Worm (Caenorhabditis elegans): ENCODE measurements around the gene Y38H8A.4.

Gene Y38H8A.4

ce11 chrIV:13502806-13503363 lies 30.7 kb upstream of the Y38H8A.4 start, which contains the start of gene tbc-9:
tbc-9 (minus strand) TSS chrIV:13502856.
- TF ChIP-seq ceh-91 (GFP tag; IDR thresholded peaks at IDR 0.05), result no peak
- TF ChIP-seq snpc-3.4 (tag; optimal IDR thresholded peaks at IDR 0.05), result no peak
- TF ChIP-seq ZK185.1 (tag; optimal IDR thresholded peaks at IDR 0.05; ENCODE audit: poor library complexity, severe bottlenecking), result no peak
- no peak for TF ChIP-seq F39B2.1 (GFP tag; IDR thresholded peaks at IDR 0.05)
- TF ChIP-seq F22D6.2 (tag; optimal IDR thresholded peaks at IDR 0.05), result no peak
- TF ChIP-seq gei-17 (GFP tag; optimal IDR thresholded peaks at IDR 0.05), result no peak
- TF ChIP-seq F10E7.11 (tag; optimal IDR thresholded peaks at IDR 0.05), result no peak
- TF ChIP-seq nfya-2 (GFP tag; IDR thresholded peaks at IDR 0.05), result no peak
- no peak for TF ChIP-seq madf-10 (tag; optimal IDR thresholded peaks at IDR 0.05)

- TF ChIP-seq Y67H2A.10 (GFP tag; conservative IDR thresholded peaks at IDR 0.05), result no peak
- TF ChIP-seq madf-10 (tag; optimal IDR thresholded peaks at IDR 0.05), result no peak
- no peak for TF ChIP-seq nhr-80 (tag; optimal IDR thresholded peaks at IDR 0.05)
- no peak for TF ChIP-seq Y53F4B.3 (GFP tag; IDR thresholded peaks at IDR 0.05)
Measured at ce11 chrIV:13493719-13494118, 21.5 kb upstream of the Y38H8A.4 start.

- TF ChIP-seq sptf-2 (GFP tag; optimal IDR thresholded peaks at IDR 0.05) (no peak), gei-17 (GFP tag; optimal IDR thresholded peaks at IDR 0.05) (no peak), cebp-2 (GFP tag; IDR thresholded peaks at IDR 0.05) (no peak), lin-26 (GFP tag; IDR thresholded peaks at IDR 0.05) (no peak), mcd-1 (GFP tag; IDR thresholded peaks at IDR 0.05) (no peak), F22D6.2 (tag; optimal IDR thresholded peaks at IDR 0.05) (no peak), B0019.2 (GFP tag; conservative IDR thresholded peaks at IDR 0.05) (no peak)
Measured at ce11 chrIV:13492271-13492670, 20.1 kb upstream of the Y38H8A.4 start, which contains the start of gene Y45F10A.7. Y45F10A.7 (plus strand) TSS chrIV:13492571.

- TF ChIP-seq ceh-58 (GFP tag; IDR thresholded peaks at IDR 0.05), result no peak
- TF ChIP-seq D2030.7 (GFP tag; IDR thresholded peaks at IDR 0.05), result no peak
- no peak for TF ChIP-seq hlh-12 (tag; optimal IDR thresholded peaks at IDR 0.05)
- TF ChIP-seq ceh-91 (GFP tag; IDR thresholded peaks at IDR 0.05), result no peak
- no peak for TF ChIP-seq ceh-40 (GFP tag; IDR thresholded peaks at IDR 0.05)
- TF ChIP-seq let-607 (tag; optimal IDR thresholded peaks at IDR 0.05), result no peak
- TF ChIP-seq ztf-3 (GFP tag; optimal IDR thresholded peaks at IDR 0.05), result no peak
- no peak for TF ChIP-seq repo-1 (tag; optimal IDR thresholded peaks at IDR 0.05)
- no peak for TF ChIP-seq F57A8.1 (GFP tag; optimal IDR thresholded peaks at IDR 0.05)
- TF ChIP-seq bed-2 (GFP tag; IDR thresholded peaks at IDR 0.05), result no peak
- TF ChIP-seq nhr-80 (tag; optimal IDR thresholded peaks at IDR 0.05), result no peak
- no peak for TF ChIP-seq T26A5.8 (tag; optimal IDR thresholded peaks at IDR 0.05)
- TF ChIP-seq rec-8 (tag; optimal IDR thresholded peaks at IDR 0.05), result no peak
- no peak for TF ChIP-seq unc-130 (GFP tag; optimal IDR thresholded peaks at IDR 0.05)
- TF ChIP-seq nhr-27 (tag; optimal IDR thresholded peaks at IDR 0.05), result no peak
- TF ChIP-seq madf-3 (GFP tag; IDR thresholded peaks at IDR 0.05), result no peak
- no peak for TF ChIP-seq lin-40 (tag; optimal IDR thresholded peaks at IDR 0.05)
- no peak for TF ChIP-seq Y53G8AR.9 (GFP tag; conservative IDR thresholded peaks at IDR 0.05)
- TF ChIP-seq madf-10 (tag; optimal IDR thresholded peaks at IDR 0.05), result no peak
- no peak for TF ChIP-seq T07F8.4 (tag; optimal IDR thresholded peaks at IDR 0.05)
Measured at ce11 chrIV:13487596-13487995, 15.4 kb upstream of the Y38H8A.4 start.

All from whole organism, young adult.